Fruit fly (Drosophila melanogaster) whole organism, adult: ENCODE results near the gene CG5346.

ENCODE experiments used
- CG11617 ChIP-seq: fragments of 200-800 bp; sonication (Bioruptor generic); optimal IDR thresholded peaks from 2 replicates; lab custom pipeline; 2017; ENCODE audit warnings: mild to moderate bottlenecking, missing biosample characterization, missing genetic modification reagents, missing genetic modification characterization
- CG1620 ChIP-seq: fragments of 200-800 bp; sonication (Bioruptor generic); optimal IDR thresholded peaks from 2 replicates; lab custom pipeline; 2016; ENCODE audit warnings: missing biosample characterization, missing genetic modification characterization
- CG33017 ChIP-seq: fragments of 200-800 bp; sonication (Bioruptor generic); optimal IDR thresholded peaks from 2 replicates; lab custom pipeline; 2018; ENCODE audit warnings: missing biosample characterization, mild to moderate bottlenecking, missing genetic modification characterization, moderate library complexity
- CG5204 ChIP-seq: fragments of 200-800 bp; sonication (Bioruptor generic); optimal IDR thresholded peaks from 2 replicates; lab custom pipeline; 2016; ENCODE audit warnings: missing biosample characterization, missing genetic modification characterization
- CG7045 ChIP-seq: fragments of 200-800 bp; sonication (Bioruptor generic); optimal IDR thresholded peaks from 2 replicates; lab custom pipeline; 2017; ENCODE audit warnings: missing biosample characterization, mild to moderate bottlenecking, missing genetic modification characterization
- CG7101 ChIP-seq: fragments of 200-800 bp; sonication (Bioruptor generic); optimal IDR thresholded peaks from 2 replicates; lab custom pipeline; 2018; ENCODE audit warnings: missing biosample characterization, mild to moderate bottlenecking, missing genetic modification characterization, moderate library complexity
- Clk ChIP-seq: fragments of 200-800 bp; sonication (Bioruptor generic); optimal IDR thresholded peaks from 2 replicates; lab custom pipeline; 2017; ENCODE audit warnings: missing biosample characterization, missing genetic modification characterization
- Mnt ChIP-seq: fragments of 200-800 bp; sonication (Bioruptor generic); optimal IDR thresholded peaks from 2 replicates; lab custom pipeline; 2016; ENCODE audit warnings: missing biosample characterization, mild to moderate bottlenecking, missing genetic modification characterization
- bab1 ChIP-seq: fragments of 200-800 bp; sonication (Bioruptor generic); optimal IDR thresholded peaks from 3 replicates; lab custom pipeline; 2019; ENCODE audit warnings: missing biosample characterization, mild to moderate bottlenecking, missing genetic modification characterization, moderate library complexity
- cic ChIP-seq: fragments of 200-800 bp; sonication (Bioruptor generic); optimal IDR thresholded peaks from 2 replicates; lab custom pipeline; 2017; ENCODE audit warnings: missing biosample characterization, mild to moderate bottlenecking, missing genetic modification characterization, moderate library complexity
- cnc ChIP-seq, 2 experiments: fragments of >200 bp; optimal IDR thresholded peaks; 2 replicates each; lab custom pipeline; 2017
- ovo ChIP-seq: fragments of 200-800 bp; sonication (Bioruptor generic); optimal IDR thresholded peaks from 2 replicates; lab custom pipeline; 2016; ENCODE audit warnings: missing biosample characterization, missing genetic modification characterization
- pad ChIP-seq: fragments of 200-800 bp; sonication (Bioruptor generic); optimal IDR thresholded peaks from 3 replicates; lab custom pipeline; 2017; ENCODE audit warnings: missing biosample characterization, missing genetic modification characterization, mild to moderate bottlenecking, moderate library complexity, missing genetic modification reagents
- toe ChIP-seq: fragments of 200-800 bp; sonication (Bioruptor generic); optimal IDR thresholded peaks from 2 replicates; lab custom pipeline; 2016; ENCODE audit warnings: missing biosample characterization, missing genetic modification characterization

DNA sequence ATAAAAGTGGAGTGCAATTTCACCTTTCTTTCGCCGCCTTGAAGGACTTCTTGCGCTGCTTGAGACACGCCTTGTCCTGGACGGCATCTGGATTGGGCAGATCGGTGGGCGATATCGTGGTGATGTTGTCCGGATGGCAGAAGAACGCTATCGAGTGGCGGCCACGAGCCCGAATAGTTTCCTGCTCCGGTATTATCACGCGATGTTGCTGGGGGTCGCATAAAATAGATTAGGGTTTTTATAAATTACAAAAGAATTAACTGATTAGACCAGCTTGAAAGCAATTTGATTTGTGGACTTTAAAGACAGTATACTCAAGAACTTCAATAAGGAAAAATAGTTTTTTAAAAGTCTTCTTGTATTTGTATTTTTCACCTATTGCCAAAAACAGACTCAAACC lies 8.0 kb downstream of the CG5346 start:
- TF ChIP-seq bab1 (no peak), pad (GFP tag; lab: Kevin White, UChicago) (no peak), cic (GFP tag; lab: Kevin White, UChicago) (no peak), CG7045 (no peak), toe (GFP tag; lab: Kevin White, UChicago) (no peak), CG7101 (tag; lab: Kevin White, UChicago) (no peak), CG33017 (no peak), ovo (no peak), CG11617 (GFP tag; lab: Kevin White, UChicago) (no peak), CG1620 (GFP tag; lab: Kevin White, UChicago) (no peak), CG5204 (no peak), cnc (optimal IDR thresholded peaks at IDR 0.05; lab: Kevin White, UChicago) (no peak), Mnt (GFP tag; lab: Kevin White, UChicago) (no peak), Clk (no peak)
